Worm (Caenorhabditis elegans) whole organism, late embryonic: Measurements from ENCODE around the gene F47C12.7.

ENCODE experiments used
- K02D7.2 ChIP-seq: sonication (generic microtip); optimal IDR thresholded peaks from 2 replicates; lab custom pipeline; 2017; ENCODE audit warnings: mild to moderate bottlenecking, missing genetic modification characterization, missing compliant biosample characterization
- Y22D7AL.16 ChIP-seq: sonication (generic microtip); optimal IDR thresholded peaks from 2 replicates; lab custom pipeline; 2016; ENCODE audit warnings: missing genetic modification characterization, missing compliant biosample characterization
- ceh-30 ChIP-seq: fragments of 150-350 bp; optimal IDR thresholded peaks from 2 replicates; lab custom pipeline; 2014; ENCODE audit warnings: missing biosample characterization, missing genetic modification characterization
- ceh-31 ChIP-seq: sonication (generic microtip); optimal IDR thresholded peaks from 2 replicates; lab custom pipeline; 2016; ENCODE audit warnings: missing genetic modification characterization, missing compliant biosample characterization
- dmd-4 ChIP-seq: sonication (generic microtip); optimal IDR thresholded peaks from 2 replicates; lab custom pipeline; 2016; ENCODE audit warnings: borderline replicate concordance, missing genetic modification characterization, missing compliant biosample characterization
- dve-1 ChIP-seq: sonication (generic microtip); optimal IDR thresholded peaks from 2 replicates; lab custom pipeline; 2017; ENCODE audit warnings: antibody characterized with exemption, mild to moderate bottlenecking, missing genetic modification characterization, missing compliant biosample characterization
- fkh-10 ChIP-seq: fragments of 150-350 bp; optimal IDR thresholded peaks from 2 replicates; lab custom pipeline; 2014; ENCODE audit warnings: missing biosample characterization, missing genetic modification reagents, missing genetic modification characterization
- hlh-30 ChIP-seq: sonication (generic microtip); optimal IDR thresholded peaks from 2 replicates; lab custom pipeline; 2017; ENCODE audit warnings: antibody characterized with exemption, missing genetic modification characterization, missing compliant biosample characterization; ENCODE audit not compliant: insufficient read depth
- lim-6 ChIP-seq: sonication (generic microtip); optimal IDR thresholded peaks from 2 replicates; lab custom pipeline; 2016; ENCODE audit warnings: missing genetic modification characterization, missing compliant biosample characterization
- nfya-1 ChIP-seq: sonication (generic microtip); optimal IDR thresholded peaks from 2 replicates; lab custom pipeline; 2017; ENCODE audit warnings: missing genetic modification characterization, mild to moderate bottlenecking, missing compliant biosample characterization, antibody characterized with exemption, moderate library complexity
- pag-3 ChIP-seq: sonication (generic microtip); optimal IDR thresholded peaks from 2 replicates; lab custom pipeline; 2016; ENCODE audit warnings: missing compliant biosample characterization, missing genetic modification characterization, borderline replicate concordance
- pha-4 ChIP-seq: fragments of 150-350 bp; optimal IDR thresholded peaks from 2 replicates; lab custom pipeline; 2018; ENCODE audit warnings: missing biosample characterization, missing genetic modification reagents, missing genetic modification characterization
- ref-2 ChIP-seq: sonication (generic microtip); optimal IDR thresholded peaks from 2 replicates; lab custom pipeline; 2016; ENCODE audit warnings: missing genetic modification characterization, missing compliant biosample characterization
- tbx-2 ChIP-seq: sonication (generic microtip); optimal IDR thresholded peaks from 2 replicates; lab custom pipeline; 2016; ENCODE audit warnings: missing genetic modification characterization, missing compliant biosample characterization

ce11 chrIV:4016723-4017122 is 21.4 kb upstream of the F47C12.7 start:
- TF ChIP-seq nfya-1 (no peak), pha-4 (tag; lab: Kevin White, UChicago) (no peak), hlh-30 (no peak), ceh-30 (tag; lab: Kevin White, UChicago) (no peak), K02D7.2 (tag; lab: Kevin White, UChicago) (no peak), dve-1 (tag; lab: Kevin White, UChicago) (no peak), ref-2 (tag; lab: Kevin White, UChicago) (no peak), fkh-10 (GFP tag; lab: Kevin White, UChicago) (no peak), lim-6 (no peak), dmd-4 (tag; lab: Kevin White, UChicago) (no peak), tbx-2 (no peak), Y22D7AL.16 (tag; lab: Kevin White, UChicago) (no peak), pag-3 (no peak), ceh-31 (no peak)
